Fruit fly (Drosophila melanogaster): ENCODE results near the gene trol.

Gene trol

dm6 chrX:2581793-2582503 is 36.7 kb upstream of the trol start (continued):
- peak; percentile 71; the same call in 2 of the 3 replicates for TF ChIP-seq Optix (GFP tag; IDR thresholded peaks at IDR 0.05)
- TF ChIP-seq CG8359 (GFP tag; optimal IDR thresholded peaks at IDR 0.05; ENCODE audit: borderline replicate concordance): no peak
- peak; percentile 60 for TF ChIP-seq CG13894 (tag; optimal IDR thresholded peaks at IDR 0.05)
- no peak for TF ChIP-seq ro (GFP tag; IDR thresholded peaks at IDR 0.05)
- TF ChIP-seq cad (GFP tag; optimal IDR thresholded peaks at IDR 0.05): no peak
- no peak for TF ChIP-seq salm (tag; optimal IDR thresholded peaks at IDR 0.05)
- peak; percentile 45 for TF ChIP-seq p53 (GFP tag; optimal IDR thresholded peaks at IDR 0.05)
- no peak for TF ChIP-seq chinmo (GFP tag; IDR thresholded peaks at IDR 0.05; ENCODE audit: partially characterized antibody)
- TF ChIP-seq CG31441 (GFP tag; IDR thresholded peaks at IDR 0.05): peak; percentile 67
- TF ChIP-seq zf30C (GFP tag; optimal IDR thresholded peaks at IDR 0.05): peak; percentile 27
- TF ChIP-seq Fer1 (GFP tag; optimal IDR thresholded peaks at IDR 0.05): peak; percentile 93
- peak; percentile 54; the same call in 1 of the 2 replicates for TF ChIP-seq CG11247 (GFP tag; IDR thresholded peaks at IDR 0.05)
- TF ChIP-seq kay (GFP tag; optimal IDR thresholded peaks at IDR 0.05): peak; percentile 33
- TF ChIP-seq CG15479 (GFP tag; optimal IDR thresholded peaks at IDR 0.05): no peak
- TF ChIP-seq Dref (GFP tag; IDR thresholded peaks at IDR 0.05): no peak
- TF ChIP-seq slbo (GFP tag; IDR thresholded peaks at IDR 0.05): peak; percentile 89
- no peak for TF ChIP-seq CG15696 (tag; optimal IDR thresholded peaks at IDR 0.05)
- no peak for TF ChIP-seq ash1 (GFP tag; optimal IDR thresholded peaks at IDR 0.05)
- no peak for TF ChIP-seq Hmx (GFP tag; optimal IDR thresholded peaks at IDR 0.05)
- peak; percentile 85 for TF ChIP-seq Atf6 (GFP tag; IDR thresholded peaks at IDR 0.05)
- no peak for TF ChIP-seq Spps (tag; optimal IDR thresholded peaks at IDR 0.05)
- TF ChIP-seq ac (GFP tag; optimal IDR thresholded peaks at IDR 0.05): no peak
- TF ChIP-seq CG4404 (GFP tag; IDR thresholded peaks at IDR 0.05): peak; percentile 52
- peak; percentile 74 for TF ChIP-seq bcd (GFP tag; optimal IDR thresholded peaks at IDR 0.05)
- peak; percentile 68 for TF ChIP-seq CG8924 (tag; optimal IDR thresholded peaks at IDR 0.05)
- TF ChIP-seq Poxn (GFP tag; IDR thresholded peaks at IDR 0.05): peak; percentile 66
- TF ChIP-seq schlank (tag; optimal IDR thresholded peaks at IDR 0.05): peak; percentile 75
- TF ChIP-seq Meics (GFP tag; optimal IDR thresholded peaks at IDR 0.05): peak; percentile 87
- TF ChIP-seq CG17829 (tag; optimal IDR thresholded peaks at IDR 0.05): peak; percentile 1
- TF ChIP-seq CG12391 (tag; optimal IDR thresholded peaks at IDR 0.05): peak; percentile 58
- TF ChIP-seq gt (GFP tag; IDR thresholded peaks at IDR 0.05): no peak
- no peak for TF ChIP-seq tna (GFP tag; IDR thresholded peaks at IDR 0.05; ENCODE audit: partially characterized antibody)
- TF ChIP-seq nom (GFP tag; optimal IDR thresholded peaks at IDR 0.05): no peak
- no peak for TF ChIP-seq pita (GFP tag; optimal IDR thresholded peaks at IDR 0.05)
- no peak for TF ChIP-seq CG3407 (GFP tag; optimal IDR thresholded peaks at IDR 0.05)
- no peak for TF ChIP-seq h (optimal IDR thresholded peaks at IDR 0.05)
- no peak for TF ChIP-seq CG9797 (GFP tag; optimal IDR thresholded peaks at IDR 0.05)
- TF ChIP-seq vfl (GFP tag; optimal IDR thresholded peaks at IDR 0.05): peak; percentile 70
- TF ChIP-seq sim (GFP tag; IDR thresholded peaks at IDR 0.05): no peak
- peak; percentile 59 for TF ChIP-seq phol (tag; optimal IDR thresholded peaks at IDR 0.05)
- TF ChIP-seq fru (optimal IDR thresholded peaks at IDR 0.05): no peak
- no peak for TF ChIP-seq MESR4 (GFP tag; optimal IDR thresholded peaks at IDR 0.05)
- TF ChIP-seq CG31388 (GFP tag; optimal IDR thresholded peaks at IDR 0.05): peak; percentile 38
- TF ChIP-seq bsh (GFP tag; optimal IDR thresholded peaks at IDR 0.05): peak in 1 of 2 experiments; percentile 48
- peak; percentile 63 for TF ChIP-seq Drgx (GFP tag; IDR thresholded peaks at IDR 0.05)
- TF ChIP-seq gfzf (GFP tag; optimal IDR thresholded peaks at IDR 0.05): no peak
- TF ChIP-seq jumu (GFP tag; optimal IDR thresholded peaks at IDR 0.05): peak; percentile 62
- peak; percentile 33 for TF ChIP-seq abd-A (tag; optimal IDR thresholded peaks at IDR 0.05)
- no peak for TF ChIP-seq Sox100B (GFP tag; optimal IDR thresholded peaks at IDR 0.05)
- TF ChIP-seq CG1024 (GFP tag; IDR thresholded peaks at IDR 0.05): peak; percentile 48; the same call in 1 of the 2 replicates
- no peak for TF ChIP-seq chm (GFP tag; IDR thresholded peaks at IDR 0.05)
